Worm (Caenorhabditis elegans): Measurements from ENCODE around the gene srg-40.

DNA sequence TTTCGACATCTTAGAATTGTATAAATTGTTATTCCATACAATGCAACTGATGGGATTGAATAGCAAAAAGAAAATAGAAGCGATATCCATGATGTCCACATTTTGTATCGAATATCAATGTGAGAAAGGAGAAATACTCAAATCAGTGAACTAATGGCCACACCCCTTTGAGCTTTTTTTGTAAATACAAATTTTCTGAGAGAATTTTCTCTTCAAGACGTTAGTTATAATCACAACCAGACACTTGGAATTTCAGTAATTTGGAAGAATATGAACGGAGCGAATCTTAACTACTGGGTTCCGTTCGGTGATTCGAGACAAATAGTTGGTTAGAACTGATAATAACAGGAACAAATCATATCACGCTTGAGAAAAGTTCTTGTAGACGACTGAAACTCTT, 2.6 kb downstream of the srg-40 start, which contains the start of gene srg-41:
- TF ChIP-seq tbx-11 (GFP tag; IDR thresholded peaks at IDR 0.05) (no peak), flt-1 (GFP tag; IDR thresholded peaks at IDR 0.05) (no peak), ceh-13 (GFP tag; optimal IDR thresholded peaks at IDR 0.05) (no peak), ama-1 (optimal IDR thresholded peaks at IDR 0.05) (no peak), tra-4 (tag; optimal IDR thresholded peaks at IDR 0.05) (no peak), tbx-37 (GFP tag; conservative IDR thresholded peaks at IDR 0.05) (no peak), ets-7 (tag; optimal IDR thresholded peaks at IDR 0.05) (no peak), sea-1 (GFP tag; conservative IDR thresholded peaks at IDR 0.05) (no peak), hnd-1 (tag; optimal IDR thresholded peaks at IDR 0.05) (no peak), ceh-36 (tag; optimal IDR thresholded peaks at IDR 0.05) (no peak), hmbx-1 (tag; optimal IDR thresholded peaks at IDR 0.05) (no peak)
